Fruit fly (Drosophila melanogaster) whole organism, embryonic: Measurements from ENCODE around the gene Coq2.

Experiments
- ATbp ChIP-seq: fragments of 200-800 bp; sonication (Bioruptor generic); optimal IDR thresholded peaks from 2 replicates; lab custom pipeline; 2017; ENCODE audit warnings: missing biosample characterization, mild to moderate bottlenecking, missing genetic modification characterization, missing genetic modification reagents
- Ada2b ChIP-seq: fragments of 200-800 bp; sonication (Bioruptor generic); IDR thresholded peaks from 2 replicates; pipeline ENCODE4 v1.3.6; 2022; ENCODE audit warnings: missing biosample characterization, missing genetic modification characterization
- Awh ChIP-seq: fragments of 200-800 bp; sonication (Bioruptor generic); IDR thresholded peaks from 2 replicates; pipeline ENCODE4, ENCODE4 v1.3.6; 2022; ENCODE audit warnings: missing biosample characterization, missing genetic modification characterization
- Bgb ChIP-seq: fragments of 200-800 bp; sonication (Bioruptor generic); IDR thresholded peaks from 2 replicates; pipeline ENCODE4 v1.3.6; 2022; ENCODE audit warnings: missing biosample characterization, missing genetic modification characterization; ENCODE audit not compliant: partially characterized antibody
- CG13287 ChIP-seq: fragments of 200-800 bp; sonication (Bioruptor generic); IDR thresholded peaks from 2 replicates; pipeline ENCODE4 v1.3.6; 2022; ENCODE audit warnings: missing biosample characterization, missing genetic modification characterization; ENCODE audit not compliant: partially characterized antibody
- CG14667 ChIP-seq: fragments of 200-800 bp; sonication (Bioruptor generic); IDR thresholded peaks from 2 replicates; pipeline ENCODE4 v1.3.6; 2022; ENCODE audit warnings: missing biosample characterization, missing genetic modification characterization
- CG14965 ChIP-seq: fragments of 200-800 bp; sonication (Bioruptor generic); optimal IDR thresholded peaks from 2 replicates; lab custom pipeline; 2016; ENCODE audit warnings: missing biosample characterization, missing genetic modification characterization, borderline replicate concordance
- CG15601 ChIP-seq: fragments of 200-800 bp; sonication (Bioruptor generic); optimal IDR thresholded peaks from 3 replicates; lab custom pipeline; 2019; ENCODE audit warnings: missing biosample characterization, mild to moderate bottlenecking, missing genetic modification characterization, moderate library complexity
- CG16813 ChIP-seq: fragments of 200-800 bp; sonication (Bioruptor generic); IDR thresholded peaks from 3 replicates; pipeline ENCODE4 v1.3.6; 2022; ENCODE audit warnings: missing biosample characterization, missing genetic modification characterization; ENCODE audit not compliant: partially characterized antibody
- CG17186 ChIP-seq: fragments of 200-800 bp; sonication (Bioruptor generic); optimal IDR thresholded peaks from 3 replicates; lab custom pipeline; 2017; ENCODE audit warnings: missing biosample characterization, missing genetic modification reagents, missing genetic modification characterization
- CG2199 ChIP-seq: fragments of 200-800 bp; sonication (Bioruptor generic); IDR thresholded peaks from 3 replicates; pipeline ENCODE4 v1.3.6; 2022; ENCODE audit warnings: missing biosample characterization, missing genetic modification characterization
- CG33557 ChIP-seq: fragments of 200-800 bp; sonication (Bioruptor generic); optimal IDR thresholded peaks from 2 replicates; lab custom pipeline; 2019; ENCODE audit warnings: missing biosample characterization, mild to moderate bottlenecking, missing genetic modification characterization, moderate library complexity
- CG5180 ChIP-seq: fragments of 200-800 bp; sonication (Bioruptor generic); optimal IDR thresholded peaks from 3 replicates; lab custom pipeline; 2017; ENCODE audit warnings: missing biosample characterization, missing genetic modification characterization, mild to moderate bottlenecking, moderate library complexity, missing genetic modification reagents
- CG6683 ChIP-seq: fragments of 200-800 bp; sonication (Bioruptor generic); optimal IDR thresholded peaks from 2 replicates; lab custom pipeline; 2017; ENCODE audit warnings: missing biosample characterization, mild to moderate bottlenecking, missing genetic modification characterization, missing genetic modification reagents
- CG7963 ChIP-seq: fragments of 200-800 bp; sonication (Bioruptor generic); IDR thresholded peaks from 3 replicates; pipeline ENCODE4 v1.3.6; 2022; ENCODE audit warnings: missing biosample characterization, missing genetic modification characterization; ENCODE audit not compliant: partially characterized antibody
- CG8388 ChIP-seq: fragments of 200-800 bp; sonication (Bioruptor generic); optimal IDR thresholded peaks from 2 replicates; lab custom pipeline; 2019; ENCODE audit warnings: missing biosample characterization, mild to moderate bottlenecking, missing genetic modification characterization, moderate library complexity
- CG9797 ChIP-seq: fragments of 200-800 bp; sonication (Bioruptor generic); optimal IDR thresholded peaks from 3 replicates; lab custom pipeline; 2018; ENCODE audit warnings: missing biosample characterization, mild to moderate bottlenecking, missing genetic modification characterization
- CTCF ChIP-seq: fragments of 200-800 bp; sonication (Bioruptor generic); optimal IDR thresholded peaks from 2 replicates; lab custom pipeline; 2017; ENCODE audit warnings: missing biosample characterization, mild to moderate bottlenecking, missing genetic modification characterization, moderate library complexity
- D ChIP-seq, 2 experiments: fragments of 200-800 bp in 1 of 2; fragments of >200 bp in 1 of 2; sonication (Bioruptor generic) in 1 of 2; optimal IDR thresholded peaks; 2 replicates in 1 of 2; 3 replicates in 1 of 2; lab custom pipeline; 2017; ENCODE audit warnings: mild to moderate bottlenecking in 1 of 2, missing biosample characterization in 1 of 2, missing genetic modification characterization in 1 of 2, missing genetic modification reagents in 1 of 2
- E2f2 ChIP-seq: fragments of 200-800 bp; sonication (Bioruptor generic); IDR thresholded peaks from 2 replicates; pipeline ENCODE4 v1.3.6; 2022; ENCODE audit warnings: missing biosample characterization, missing genetic modification characterization
- Fer2 ChIP-seq: fragments of 200-800 bp; sonication (Bioruptor generic); optimal IDR thresholded peaks from 2 replicates; lab custom pipeline; 2018; ENCODE audit warnings: missing biosample characterization, mild to moderate bottlenecking, missing genetic modification characterization, moderate library complexity
- Nf-YB ChIP-seq: fragments of 200-800 bp; sonication (Bioruptor generic); optimal IDR thresholded peaks from 3 replicates; lab custom pipeline; 2019; ENCODE audit warnings: missing biosample characterization, mild to moderate bottlenecking, missing genetic modification characterization, moderate library complexity
- Scr ChIP-seq: fragments of 200-800 bp; sonication (Bioruptor generic); IDR thresholded peaks from 2 replicates; pipeline ENCODE4 v1.3.6; 2022; ENCODE audit warnings: missing biosample characterization, missing genetic modification characterization; ENCODE audit not compliant: partially characterized antibody
- Sry-β ChIP-seq: fragments of 200-800 bp; sonication (Bioruptor generic); optimal IDR thresholded peaks from 2 replicates; lab custom pipeline; 2018; ENCODE audit warnings: missing biosample characterization, mild to moderate bottlenecking, missing genetic modification characterization, moderate library complexity
- Stat92E ChIP-seq, 3 experiments: fragments of >200 bp in 2 of 3; fragments of 200-800 bp in 1 of 3; sonication (Bioruptor generic) in 1 of 3; optimal IDR thresholded peaks; 2 replicates each; lab custom pipeline; 2017 to 2019; ENCODE audit warnings: missing biosample characterization in 3 of 3, missing genetic modification characterization in 3 of 3, mild to moderate bottlenecking in 1 of 3, moderate library complexity in 1 of 3
- ab ChIP-seq: fragments of 200-800 bp; sonication (Bioruptor generic); optimal IDR thresholded peaks from 2 replicates; lab custom pipeline; 2016; ENCODE audit warnings: missing biosample characterization, missing genetic modification characterization
- amos ChIP-seq: fragments of 200-800 bp; sonication (Bioruptor generic); IDR thresholded peaks from 2 replicates; pipeline ENCODE4 v1.3.6; 2022; ENCODE audit warnings: missing biosample characterization, missing genetic modification characterization; ENCODE audit not compliant: partially characterized antibody
- bbx ChIP-seq: fragments of 200-800 bp; sonication (Bioruptor generic); IDR thresholded peaks from 2 replicates; pipeline ENCODE4 v1.3.6; 2022; ENCODE audit warnings: missing biosample characterization, missing genetic modification characterization; ENCODE audit not compliant: partially characterized antibody
- chm ChIP-seq: fragments of 200-800 bp; sonication (Bioruptor generic); IDR thresholded peaks from 2 replicates; pipeline ENCODE4 v1.3.6; 2022; ENCODE audit warnings: missing biosample characterization, missing genetic modification characterization
- ci ChIP-seq: fragments of 200-800 bp; sonication (Bioruptor generic); IDR thresholded peaks from 3 replicates; pipeline ENCODE4 v1.3.6; 2022; ENCODE audit warnings: missing biosample characterization, missing genetic modification characterization
- croc ChIP-seq: fragments of 200-800 bp; sonication (Bioruptor generic); conservative IDR thresholded peaks from 3 replicates; pipeline ENCODE4 v1.3.6; 2022; ENCODE audit warnings: missing biosample characterization, missing genetic modification characterization
- cwo ChIP-seq: fragments of 200-800 bp; sonication (Bioruptor generic); optimal IDR thresholded peaks from 3 replicates; lab custom pipeline; 2017; ENCODE audit warnings: missing biosample characterization, missing genetic modification characterization, mild to moderate bottlenecking, moderate library complexity, missing genetic modification reagents
- dan ChIP-seq: fragments of 200-800 bp; sonication (Bioruptor generic); IDR thresholded peaks from 2 replicates; pipeline ENCODE4 v1.3.6; 2022; ENCODE audit warnings: missing biosample characterization, missing genetic modification characterization
- dimm ChIP-seq: fragments of 200-800 bp; sonication (Bioruptor generic); IDR thresholded peaks from 2 replicates; pipeline ENCODE4 v1.3.6; 2022; ENCODE audit warnings: missing biosample characterization, missing genetic modification characterization
- dpn ChIP-seq, 2 experiments: fragments of 200-800 bp; sonication (Bioruptor generic); optimal IDR thresholded peaks; 3 replicates each; lab custom pipeline; 2016; ENCODE audit warnings: missing biosample characterization in 2 of 2, missing genetic modification characterization in 2 of 2
- ems ChIP-seq: fragments of 200-800 bp; sonication (Bioruptor generic); optimal IDR thresholded peaks from 3 replicates; lab custom pipeline; 2016; ENCODE audit warnings: missing biosample characterization, missing genetic modification characterization
- exex ChIP-seq: fragments of 200-800 bp; sonication (Bioruptor generic); optimal IDR thresholded peaks from 4 replicates; lab custom pipeline; 2018; ENCODE audit warnings: missing biosample characterization, mild to moderate bottlenecking, missing genetic modification characterization, moderate library complexity
- knrl ChIP-seq: fragments of 200-800 bp; sonication (Bioruptor generic); IDR thresholded peaks from 3 replicates; pipeline ENCODE4 v1.3.6; 2022; ENCODE audit warnings: missing biosample characterization, missing genetic modification characterization; ENCODE audit not compliant: partially characterized antibody
- lbe ChIP-seq: fragments of 200-800 bp; sonication (Bioruptor generic); optimal IDR thresholded peaks from 2 replicates; lab custom pipeline; 2016; ENCODE audit warnings: missing biosample characterization, mild to moderate bottlenecking, missing genetic modification characterization
- onecut ChIP-seq: fragments of 200-800 bp; sonication (Bioruptor generic); IDR thresholded peaks from 2 replicates; pipeline ENCODE4 v1.3.6; 2022; ENCODE audit warnings: missing biosample characterization, missing genetic modification characterization
- phol ChIP-seq: fragments of 200-800 bp; sonication (Bioruptor generic); optimal IDR thresholded peaks from 3 replicates; lab custom pipeline; 2018; ENCODE audit warnings: missing biosample characterization, mild to moderate bottlenecking, missing genetic modification characterization, moderate library complexity
- pum ChIP-seq: fragments of 200-800 bp; sonication (Bioruptor generic); optimal IDR thresholded peaks from 2 replicates; lab custom pipeline; 2016; ENCODE audit warnings: missing biosample characterization, missing genetic modification characterization
- trem ChIP-seq: fragments of 200-800 bp; optimal IDR thresholded peaks from 3 replicates; lab custom pipeline; 2019; ENCODE audit warnings: missing biosample characterization, mild to moderate bottlenecking, missing genetic modification characterization, moderate library complexity
- unc-4 ChIP-seq: fragments of 200-800 bp; sonication (Bioruptor generic); IDR thresholded peaks from 2 replicates; pipeline ENCODE4 v1.3.6; 2022; ENCODE audit warnings: missing biosample characterization, missing genetic modification characterization; ENCODE audit not compliant: partially characterized antibody
- vnd ChIP-seq: fragments of 200-800 bp; sonication (Bioruptor generic); IDR thresholded peaks from 3 replicates; pipeline ENCODE4 v1.3.6; 2022; ENCODE audit warnings: missing biosample characterization, missing genetic modification characterization; ENCODE audit not compliant: partially characterized antibody
- wek ChIP-seq: fragments of 200-800 bp; sonication (Bioruptor generic); optimal IDR thresholded peaks from 3 replicates; lab custom pipeline; 2018; ENCODE audit warnings: missing biosample characterization, mild to moderate bottlenecking, missing genetic modification characterization, moderate library complexity

Coq2 gene

dm6 chr3R:8306188-8306926 is 10.0 kb downstream of the Coq2 start (continued):
- 0 out of 2 replicates have a peak, but pooled peaks have one; percentile 13 for TF ChIP-seq Awh (GFP tag; lab: Robert Waterston, UW)
- peak; percentile 73 for TF ChIP-seq Sry-β
- peak; percentile 19 for TF ChIP-seq Scr (GFP tag; lab: Robert Waterston, UW)
- no peak for TF ChIP-seq CG17186 (GFP tag; lab: Kevin White, UChicago)
- peak; percentile 6 for TF ChIP-seq trem (tag; lab: Kevin White, UChicago)
- no peak for TF ChIP-seq dan
- no peak for TF ChIP-seq Fer2 (tag; lab: Kevin White, UChicago)
- peak; percentile 23; the same call in 1 of the 2 replicates for TF ChIP-seq CG13287
- TF ChIP-seq dpn (GFP tag; optimal IDR thresholded peaks at IDR 0.05; lab: Kevin White, UChicago), result no peak
- no peak for TF ChIP-seq CG14667
- 0 out of 2 replicates have a peak, but pooled peaks have one; percentile 14 for TF ChIP-seq E2f2 (GFP tag; lab: Robert Waterston, UW)
- no peak for TF ChIP-seq CG5180 (GFP tag; lab: Kevin White, UChicago)
- no peak for TF ChIP-seq Nf-YB (GFP tag; lab: Kevin White, UChicago)
- TF ChIP-seq CG15601, result peak; percentile 5
- no peak for TF ChIP-seq phol (tag; lab: Kevin White, UChicago)
- TF ChIP-seq CG33557, result peak; percentile 8
- TF ChIP-seq unc-4 (GFP tag; lab: Robert Waterston, UW), result peak; percentile 15; the same call in 1 of the 2 replicates
- peak; percentile 73 for TF ChIP-seq CTCF
- peak; percentile 62; the same call in 1 of the 2 replicates for TF ChIP-seq bbx (GFP tag; lab: Robert Waterston, UW)
- no peak for TF ChIP-seq pum (GFP tag; lab: Kevin White, UChicago)
- peak in 1 of 3 experiments; percentile 59 for TF ChIP-seq Stat92E (GFP tag; optimal IDR thresholded peaks at IDR 0.05; lab: Kevin White, UChicago)
- TF ChIP-seq D (optimal IDR thresholded peaks at IDR 0.05; lab: Kevin White, UChicago), result peak; percentile 37
- no peak for TF ChIP-seq D (GFP tag; optimal IDR thresholded peaks at IDR 0.05; lab: Kevin White, UChicago)
- TF ChIP-seq CG14965 (GFP tag; lab: Kevin White, UChicago), result no peak
- peak; percentile 35; the same call in 1 of the 3 replicates for TF ChIP-seq CG16813
- peak; percentile 34; the same call in 1 of the 3 replicates for TF ChIP-seq knrl (GFP tag; lab: Robert Waterston, UW)
- TF ChIP-seq wek (GFP tag; lab: Kevin White, UChicago), result no peak
- 0 out of 3 replicates have a peak, but pooled peaks have one; percentile 20 for TF ChIP-seq ci
- no peak for TF ChIP-seq exex (tag; lab: Kevin White, UChicago)
- peak; percentile 70 for TF ChIP-seq Bgb (GFP tag; lab: Robert Waterston, UW)
- no peak for TF ChIP-seq dimm (GFP tag; lab: Robert Waterston, UW)
- TF ChIP-seq ATbp (GFP tag; lab: Kevin White, UChicago), result peak; percentile 51
- TF ChIP-seq lbe (GFP tag; lab: Kevin White, UChicago), result peak; percentile 57
- no peak for TF ChIP-seq CG9797 (GFP tag; lab: Kevin White, UChicago)
- no peak for TF ChIP-seq CG7963
- TF ChIP-seq amos, result peak; percentile 68
- TF ChIP-seq onecut (GFP tag; lab: Robert Waterston, UW), result 0 out of 2 replicates have a peak, but pooled peaks have one; percentile 5
- no peak for TF ChIP-seq chm
- TF ChIP-seq cwo (GFP tag; lab: Kevin White, UChicago), result peak; percentile 55
- peak; percentile 45; the same call in 1 of the 3 replicates for TF ChIP-seq CG2199 (GFP tag; lab: Robert Waterston, UW)
- TF ChIP-seq Ada2b (GFP tag; lab: Robert Waterston, UW), result no peak
- no peak for TF ChIP-seq ems (GFP tag; lab: Kevin White, UChicago)
- TF ChIP-seq CG6683 (GFP tag; lab: Kevin White, UChicago), result no peak
- no peak for TF ChIP-seq vnd (GFP tag; lab: Robert Waterston, UW)
- TF ChIP-seq CG8388 (GFP tag; lab: Kevin White, UChicago), result no peak
- TF ChIP-seq croc (GFP tag; lab: Robert Waterston, UW), result no peak
- no peak for TF ChIP-seq ab (GFP tag; lab: Kevin White, UChicago)
